Worm (Caenorhabditis elegans) whole organism, late embryonic: ENCODE measurements around the gene clec-20.

Experiments
- C08G9.2 ChIP-seq: sonication (generic microtip); optimal IDR thresholded peaks from 2 replicates; lab custom pipeline; 2016; ENCODE audit warnings: mild to moderate bottlenecking, missing genetic modification characterization, moderate library complexity, missing compliant biosample characterization
- C38D4.7 ChIP-seq: fragments of 200-800 bp; sonication (Bioruptor generic); optimal IDR thresholded peaks from 2 replicates; lab custom pipeline; 2018; ENCODE audit warnings: mild to moderate bottlenecking, missing genetic modification characterization, moderate library complexity, missing compliant biosample characterization
- K02D7.2 ChIP-seq: sonication (generic microtip); optimal IDR thresholded peaks from 2 replicates; lab custom pipeline; 2017; ENCODE audit warnings: mild to moderate bottlenecking, missing genetic modification characterization, missing compliant biosample characterization
- K09A11.1 ChIP-seq: sonication (generic microtip); optimal IDR thresholded peaks from 2 replicates; lab custom pipeline; 2017; ENCODE audit warnings: antibody characterized with exemption, mild to moderate bottlenecking, missing genetic modification characterization, missing compliant biosample characterization; ENCODE audit not compliant: insufficient read depth
- ahr-1 ChIP-seq: sonication (generic microtip); optimal IDR thresholded peaks from 2 replicates; lab custom pipeline; 2016; ENCODE audit warnings: missing genetic modification characterization, missing compliant biosample characterization
- ceh-18 ChIP-seq: sonication (generic microtip); optimal IDR thresholded peaks from 2 replicates; lab custom pipeline; 2016; ENCODE audit warnings: missing genetic modification characterization, missing compliant biosample characterization
- ceh-2 ChIP-seq: sonication (generic microtip); optimal IDR thresholded peaks from 2 replicates; lab custom pipeline; 2016; ENCODE audit warnings: missing genotype, missing genetic modification characterization, missing compliant biosample characterization
- ceh-22 ChIP-seq: sonication (generic microtip); optimal IDR thresholded peaks from 2 replicates; lab custom pipeline; 2017; ENCODE audit warnings: missing biosample characterization, missing genetic modification characterization
- ceh-24 ChIP-seq: sonication (generic microtip); optimal IDR thresholded peaks from 2 replicates; lab custom pipeline; 2016; ENCODE audit warnings: mild to moderate bottlenecking, missing genetic modification characterization, missing compliant biosample characterization
- ceh-34 ChIP-seq: sonication (generic microtip); optimal IDR thresholded peaks from 2 replicates; lab custom pipeline; 2016; ENCODE audit warnings: mild to moderate bottlenecking, missing genetic modification characterization, missing compliant biosample characterization
- ceh-45 ChIP-seq: fragments of 200-800 bp; sonication (Bioruptor generic); IDR thresholded peaks from 2 replicates; pipeline ENCODE4 v1.3.6; 2022; ENCODE audit warnings: missing genetic modification reagents, missing genetic modification characterization, missing compliant biosample characterization
- ceh-6 ChIP-seq: fragments of 200-800 bp; sonication (Bioruptor generic); optimal IDR thresholded peaks from 2 replicates; lab custom pipeline; 2018; ENCODE audit warnings: mild to moderate bottlenecking, missing genetic modification characterization, missing compliant biosample characterization
- che-1 ChIP-seq: sonication (generic microtip); optimal IDR thresholded peaks from 2 replicates; lab custom pipeline; 2016; ENCODE audit warnings: mild to moderate bottlenecking, missing genetic modification characterization, missing compliant biosample characterization
- dmd-4 ChIP-seq: sonication (generic microtip); optimal IDR thresholded peaks from 2 replicates; lab custom pipeline; 2016; ENCODE audit warnings: borderline replicate concordance, missing genetic modification characterization, missing compliant biosample characterization
- dve-1 ChIP-seq: sonication (generic microtip); optimal IDR thresholded peaks from 2 replicates; lab custom pipeline; 2017; ENCODE audit warnings: antibody characterized with exemption, mild to moderate bottlenecking, missing genetic modification characterization, missing compliant biosample characterization
- ets-4 ChIP-seq: sonication (generic microtip); optimal IDR thresholded peaks from 2 replicates; lab custom pipeline; 2016; ENCODE audit warnings: missing genetic modification characterization, missing compliant biosample characterization
- fax-1 ChIP-seq: sonication (generic microtip); optimal IDR thresholded peaks from 2 replicates; lab custom pipeline; 2016; ENCODE audit warnings: missing genotype, missing genetic modification characterization, missing compliant biosample characterization
- fkh-10 ChIP-seq: fragments of 150-350 bp; optimal IDR thresholded peaks from 2 replicates; lab custom pipeline; 2014; ENCODE audit warnings: missing biosample characterization, missing genetic modification reagents, missing genetic modification characterization
- gmeb-2 ChIP-seq: sonication (generic microtip); optimal IDR thresholded peaks from 2 replicates; lab custom pipeline; 2016; ENCODE audit warnings: missing genetic modification characterization, inconsistent platforms, missing compliant biosample characterization
- hlh-6 ChIP-seq: sonication (generic microtip); optimal IDR thresholded peaks from 2 replicates; lab custom pipeline; 2016; ENCODE audit warnings: missing genotype, missing genetic modification characterization, missing compliant biosample characterization
- lim-6 ChIP-seq: sonication (generic microtip); optimal IDR thresholded peaks from 2 replicates; lab custom pipeline; 2016; ENCODE audit warnings: missing genetic modification characterization, missing compliant biosample characterization
- lin-11 ChIP-seq: fragments of 200-800 bp; sonication (Bioruptor generic); optimal IDR thresholded peaks from 2 replicates; lab custom pipeline; 2018; ENCODE audit warnings: mild to moderate bottlenecking, missing genetic modification characterization, missing compliant biosample characterization
- madf-2 ChIP-seq: sonication (generic microtip); optimal IDR thresholded peaks from 2 replicates; lab custom pipeline; 2017; ENCODE audit warnings: missing genetic modification characterization, missing compliant biosample characterization
- mec-3 ChIP-seq: sonication (generic microtip); optimal IDR thresholded peaks from 2 replicates; lab custom pipeline; 2016; ENCODE audit warnings: borderline replicate concordance, missing genetic modification characterization, missing compliant biosample characterization
- nfya-1 ChIP-seq: sonication (generic microtip); optimal IDR thresholded peaks from 2 replicates; lab custom pipeline; 2017; ENCODE audit warnings: missing genetic modification characterization, mild to moderate bottlenecking, missing compliant biosample characterization, antibody characterized with exemption, moderate library complexity
- pha-2 ChIP-seq: sonication (generic microtip); optimal IDR thresholded peaks from 2 replicates; lab custom pipeline; 2017; ENCODE audit warnings: mild to moderate bottlenecking, missing genetic modification characterization, missing compliant biosample characterization
- pha-4 ChIP-seq: fragments of 150-350 bp; optimal IDR thresholded peaks from 2 replicates; lab custom pipeline; 2018; ENCODE audit warnings: missing biosample characterization, missing genetic modification reagents, missing genetic modification characterization
- pqm-1 ChIP-seq: sonication (generic microtip); optimal IDR thresholded peaks from 2 replicates; lab custom pipeline; 2016; ENCODE audit warnings: missing genetic modification characterization, missing compliant biosample characterization
- rnt-1 ChIP-seq: sonication (generic microtip); optimal IDR thresholded peaks from 2 replicates; lab custom pipeline; 2016; ENCODE audit warnings: missing genetic modification characterization, missing compliant biosample characterization
- tbx-7 ChIP-seq: sonication (generic microtip); optimal IDR thresholded peaks from 2 replicates; lab custom pipeline; 2016; ENCODE audit warnings: missing genotype, missing genetic modification characterization, missing compliant biosample characterization
- unc-3 ChIP-seq, 2 experiments: fragments of 200-800 bp in 1 of 2; sonication (Bioruptor generic) in 1 of 2; sonication (generic microtip) in 1 of 2; conservative IDR thresholded peaks in 1 of 2; optimal IDR thresholded peaks in 1 of 2; 2 replicates each; pipeline versions ENCODE4 v1.3.6 to Lab custom; 2016 to 2022; ENCODE audit warnings: missing compliant biosample characterization in 2 of 2, missing genetic modification characterization in 2 of 2, missing genetic modification reagents in 1 of 2
- unc-42 ChIP-seq: sonication (generic microtip); optimal IDR thresholded peaks from 2 replicates; lab custom pipeline; 2016; ENCODE audit warnings: missing genotype, missing genetic modification characterization, missing compliant biosample characterization
- unc-55 ChIP-seq: sonication (generic microtip); optimal IDR thresholded peaks from 2 replicates; lab custom pipeline; 2017; ENCODE audit warnings: missing biosample characterization, missing genetic modification reagents, missing genetic modification characterization

The clec-20 gene

DNA sequence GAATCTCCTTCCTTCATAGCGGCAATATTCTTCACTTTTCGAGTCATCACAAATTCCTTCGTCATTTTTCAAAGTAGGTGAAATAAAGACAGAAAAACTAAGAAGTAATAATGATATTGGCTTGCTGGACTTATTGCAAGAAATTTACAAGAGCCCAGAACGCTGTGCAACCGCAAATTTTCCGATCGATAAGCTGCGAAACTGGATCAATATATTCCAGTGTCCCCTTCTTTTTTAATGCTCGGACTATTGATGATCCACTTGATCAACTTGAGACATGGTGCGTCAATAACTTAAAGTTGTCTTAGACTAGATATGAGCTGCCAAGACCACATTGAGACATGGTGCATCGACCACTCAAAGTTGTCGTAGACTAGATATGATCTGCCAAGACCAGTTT is 11.0 kb upstream of the clec-20 start, which contains the start of gene bath-33 (continued):
- TF ChIP-seq lim-6 (tag; lab: Kevin White, UChicago), result no peak

- TF ChIP-seq nfya-1 (tag; lab: Kevin White, UChicago) (no peak), C38D4.7 (no peak), ets-4 (tag; lab: Kevin White, UChicago) (no peak), dve-1 (tag; lab: Kevin White, UChicago) (peak; percentile 98), pha-4 (no peak)
These were observed 10.0 kb upstream of the clec-20 start for ce11 chrII:1605010-1605409.

- TF ChIP-seq pha-4, result no peak
- TF ChIP-seq ceh-34 (tag; lab: Kevin White, UChicago), result no peak
- TF ChIP-seq fax-1 (tag; lab: Kevin White, UChicago), result no peak
- no peak for TF ChIP-seq ceh-24 (tag; lab: Kevin White, UChicago)
- TF ChIP-seq C08G9.2 (tag; lab: Kevin White, UChicago), result no peak
These were observed 8.0 kb upstream of the clec-20 start for ce11 chrII:1603049-1603448.

ce11 chrII:1601507-1601906 is 6.5 kb upstream of the clec-20 start, which contains the start of gene bath-47:
TSS of gene bath-47 (plus strand) at chrII:1601811.
- TF ChIP-seq pqm-1 (tag; lab: Kevin White, UChicago), result no peak
- TF ChIP-seq hlh-6 (tag; lab: Kevin White, UChicago), result no peak
- TF ChIP-seq ceh-2 (tag; lab: Kevin White, UChicago), result no peak
- no peak for TF ChIP-seq ceh-18 (tag; lab: Kevin White, UChicago)
- TF ChIP-seq K02D7.2 (tag; lab: Kevin White, UChicago), result no peak
- no peak for TF ChIP-seq C08G9.2 (tag; lab: Kevin White, UChicago)
- no peak for TF ChIP-seq ceh-45 (GFP tag; lab: Robert Waterston, UW)

- TF ChIP-seq ceh-6 (GFP tag; lab: Kevin White, UChicago), result no peak
- TF ChIP-seq dmd-4 (tag; lab: Kevin White, UChicago), result no peak
- TF ChIP-seq lin-11 (tag; lab: Kevin White, UChicago), result no peak
- TF ChIP-seq tbx-7 (tag; lab: Kevin White, UChicago), result no peak
- no peak for TF ChIP-seq gmeb-2 (tag; lab: Kevin White, UChicago)
- TF ChIP-seq ceh-45 (GFP tag; lab: Robert Waterston, UW), result no peak
- no peak for TF ChIP-seq mec-3 (tag; lab: Kevin White, UChicago)
- no peak for TF ChIP-seq fkh-10 (GFP tag; lab: Kevin White, UChicago)
- TF ChIP-seq unc-55 (GFP tag; lab: Kevin White, UChicago), result no peak
- no peak for TF ChIP-seq ceh-22 (tag; lab: Kevin White, UChicago)
- no peak for TF ChIP-seq unc-42 (tag; lab: Kevin White, UChicago)
- no peak for TF ChIP-seq pha-2
These were observed 5.6 kb upstream of the clec-20 start, which contains the start of gene bath-26 for ce11 chrII:1600661-1601060. TSS of gene bath-26 (minus strand) at chrII:1600761.

ce11 chrII:1597101-1598088 is 2.4 kb upstream of the clec-20 start, which contains the start of gene bath-46:
TSS of gene bath-46 (plus strand) at chrII:1597906.
- TF ChIP-seq mec-3 (tag; lab: Kevin White, UChicago), result no peak
- TF ChIP-seq madf-2, result no peak
- TF ChIP-seq pqm-1 (tag; lab: Kevin White, UChicago), result no peak
- no peak for TF ChIP-seq C08G9.2 (tag; lab: Kevin White, UChicago)
- no peak for TF ChIP-seq C38D4.7
- no peak for TF ChIP-seq K09A11.1 (tag; lab: Kevin White, UChicago)
- no peak for TF ChIP-seq che-1 (tag; lab: Kevin White, UChicago)
- no peak for TF ChIP-seq rnt-1 (tag; lab: Kevin White, UChicago)
- TF ChIP-seq dve-1 (tag; lab: Kevin White, UChicago), result no peak
- no peak for TF ChIP-seq unc-3 (GFP tag; conservative IDR thresholded peaks at IDR 0.05; lab: Robert Waterston, UW)
- no peak for TF ChIP-seq unc-3 (tag; optimal IDR thresholded peaks at IDR 0.05; lab: Kevin White, UChicago)
- no peak for TF ChIP-seq ahr-1
- TF ChIP-seq fkh-10 (GFP tag; lab: Kevin White, UChicago), result no peak
- TF ChIP-seq unc-55 (GFP tag; lab: Kevin White, UChicago), result no peak
- TF ChIP-seq, all 69 proteins: peak for 0
